Worm (Caenorhabditis elegans) whole organism, L3 larva: Measurements from ENCODE around the gene C02B10.4.

Experiments used
- R02D3.7 ChIP-seq: fragments of 150-350 bp; optimal IDR thresholded peaks from 2 replicates; lab custom pipeline; 2014; ENCODE audit warnings: missing biosample characterization, missing genetic modification characterization
- ZK546.5 ChIP-seq: sonication (generic microtip); optimal IDR thresholded peaks from 2 replicates; lab custom pipeline; 2017; ENCODE audit warnings: missing biosample characterization, missing genetic modification characterization
- aly-2 ChIP-seq: fragments of 150-350 bp; optimal IDR thresholded peaks from 2 replicates; lab custom pipeline; 2014; ENCODE audit warnings: missing biosample characterization, missing genetic modification characterization
- ama-1 ChIP-seq: fragments of 150-350 bp; optimal IDR thresholded peaks from 2 replicates; lab custom pipeline; 2018
- ceh-16 ChIP-seq: sonication (generic microtip); optimal IDR thresholded peaks from 2 replicates; lab custom pipeline; 2017; ENCODE audit warnings: missing biosample characterization, missing genetic modification characterization
- ceh-28 ChIP-seq: fragments of 150-350 bp; optimal IDR thresholded peaks from 2 replicates; lab custom pipeline; 2014; ENCODE audit warnings: missing biosample characterization, missing genetic modification reagents, missing genetic modification characterization
- ceh-82 ChIP-seq: fragments of 150-350 bp; optimal IDR thresholded peaks from 2 replicates; lab custom pipeline; 2014; ENCODE audit warnings: missing biosample characterization, missing genetic modification characterization
- ceh-9 ChIP-seq: sonication (generic microtip); optimal IDR thresholded peaks from 2 replicates; lab custom pipeline; 2018; ENCODE audit warnings: missing biosample characterization, missing genetic modification characterization
- egl-5 ChIP-seq: fragments of 150-350 bp; optimal IDR thresholded peaks from 2 replicates; lab custom pipeline; 2017; ENCODE audit warnings: missing biosample characterization, missing genetic modification reagents, missing genetic modification characterization, inconsistent platforms
- elt-1 ChIP-seq: fragments of 150-350 bp; optimal IDR thresholded peaks from 2 replicates; lab custom pipeline; 2014; ENCODE audit warnings: missing biosample characterization, missing genetic modification characterization
- elt-2 ChIP-seq: sonication (generic microtip); optimal IDR thresholded peaks from 2 replicates; lab custom pipeline; 2016; ENCODE audit warnings: missing genetic modification reagents, mild to moderate bottlenecking, missing genetic modification characterization, missing compliant biosample characterization
- elt-3 ChIP-seq, 3 experiments: fragments of 150-350 bp in 1 of 3; sonication (generic microtip) in 2 of 3; optimal IDR thresholded peaks; 2 replicates in 2 of 3; 4 replicates in 1 of 3; lab custom pipeline; 2014 to 2017; ENCODE audit warnings: missing biosample characterization in 3 of 3, missing genetic modification characterization in 3 of 3
- eor-1 ChIP-seq, 2 experiments: fragments of 150-350 bp; optimal IDR thresholded peaks; 2 replicates each; lab custom pipeline; 2014 to 2018; ENCODE audit warnings: missing biosample characterization in 2 of 2, missing genetic modification characterization in 2 of 2
- fkh-10 ChIP-seq: sonication (generic microtip); optimal IDR thresholded peaks from 2 replicates; lab custom pipeline; 2017; ENCODE audit warnings: missing biosample characterization, missing genetic modification reagents, missing genetic modification characterization
- fkh-2 ChIP-seq: fragments of 150-350 bp; optimal IDR thresholded peaks from 2 replicates; lab custom pipeline; 2014; ENCODE audit warnings: missing biosample characterization, missing genetic modification reagents, missing genetic modification characterization
- hmg-11 ChIP-seq: sonication (generic microtip); optimal IDR thresholded peaks from 2 replicates; lab custom pipeline; 2016; ENCODE audit warnings: missing genetic modification characterization, missing compliant biosample characterization
- lin-15B ChIP-seq: fragments of 150-350 bp; optimal IDR thresholded peaks from 2 replicates; lab custom pipeline; 2014; ENCODE audit warnings: missing biosample characterization, missing genetic modification characterization
- lin-39 ChIP-seq: fragments of 150-350 bp; optimal IDR thresholded peaks from 2 replicates; lab custom pipeline; 2018; ENCODE audit warnings: missing biosample characterization, missing genetic modification reagents, missing genetic modification characterization
- lsy-12 ChIP-seq: sonication (generic microtip); optimal IDR thresholded peaks from 2 replicates; lab custom pipeline; 2016; ENCODE audit warnings: mild to moderate bottlenecking, missing genetic modification characterization, missing compliant biosample characterization
- mdl-1 ChIP-seq: fragments of 150-350 bp; optimal IDR thresholded peaks from 2 replicates; lab custom pipeline; 2014; ENCODE audit warnings: missing biosample characterization, missing genetic modification characterization
- mml-1 ChIP-seq: fragments of 150-350 bp; sonication (generic microtip); optimal IDR thresholded peaks from 3 replicates; lab custom pipeline; 2014; ENCODE audit warnings: missing biosample characterization, missing genetic modification characterization
- nfya-1 ChIP-seq: sonication (generic microtip); optimal IDR thresholded peaks from 2 replicates; lab custom pipeline; 2017; ENCODE audit warnings: missing genetic modification characterization, mild to moderate bottlenecking, missing compliant biosample characterization, antibody characterized with exemption, moderate library complexity; ENCODE audit not compliant: insufficient read depth
- nhr-11 ChIP-seq: fragments of 150-350 bp; optimal IDR thresholded peaks from 2 replicates; lab custom pipeline; 2014; ENCODE audit warnings: missing biosample characterization, missing genetic modification characterization
- nhr-12 ChIP-seq: fragments of 150-350 bp; optimal IDR thresholded peaks from 2 replicates; lab custom pipeline; 2014; ENCODE audit warnings: missing biosample characterization, missing genetic modification characterization
- nhr-23 ChIP-seq: fragments of 150-350 bp; optimal IDR thresholded peaks from 2 replicates; lab custom pipeline; 2014; ENCODE audit warnings: missing biosample characterization, missing genetic modification reagents, missing genetic modification characterization
- nhr-25 ChIP-seq: sonication (generic microtip); optimal IDR thresholded peaks from 2 replicates; lab custom pipeline; 2017; ENCODE audit warnings: missing biosample characterization, missing genetic modification characterization
- nhr-28 ChIP-seq: fragments of 150-350 bp; optimal IDR thresholded peaks from 2 replicates; lab custom pipeline; 2014; ENCODE audit warnings: missing biosample characterization, missing genetic modification characterization
- nhr-43 ChIP-seq: sonication (generic microtip); optimal IDR thresholded peaks from 2 replicates; lab custom pipeline; 2016; ENCODE audit warnings: mild to moderate bottlenecking, missing genetic modification characterization, missing compliant biosample characterization; ENCODE audit not compliant: poor library complexity, severe bottlenecking
- nhr-67 ChIP-seq: fragments of 150-350 bp; optimal IDR thresholded peaks from 2 replicates; lab custom pipeline; 2014; ENCODE audit warnings: missing biosample characterization, missing genetic modification characterization
- nhr-76 ChIP-seq: fragments of 150-350 bp; sonication (generic microtip); optimal IDR thresholded peaks from 5 replicates; lab custom pipeline; 2014; ENCODE audit warnings: missing biosample characterization, missing genetic modification characterization
- pqm-1 ChIP-seq: fragments of 150-350 bp; optimal IDR thresholded peaks from 2 replicates; lab custom pipeline; 2017; ENCODE audit warnings: missing biosample characterization, missing genetic modification characterization, inconsistent platforms
- skn-1 ChIP-seq: fragments of 150-350 bp; optimal IDR thresholded peaks from 2 replicates; lab custom pipeline; 2014; ENCODE audit warnings: missing biosample characterization, missing genetic modification characterization
- snpc-4 ChIP-seq: fragments of 150-350 bp; optimal IDR thresholded peaks from 2 replicates; lab custom pipeline; 2014; ENCODE audit warnings: missing biosample characterization, missing genetic modification characterization
- unc-39 ChIP-seq: sonication (generic microtip); optimal IDR thresholded peaks from 4 replicates; lab custom pipeline; 2017; ENCODE audit warnings: missing biosample characterization, missing genetic modification characterization
- zag-1 ChIP-seq: fragments of 150-350 bp; optimal IDR thresholded peaks from 2 replicates; lab custom pipeline; 2014; ENCODE audit warnings: missing biosample characterization, missing genetic modification characterization
- ztf-4 ChIP-seq: fragments of 150-350 bp; optimal IDR thresholded peaks from 2 replicates; lab custom pipeline; 2014; ENCODE audit warnings: missing biosample characterization, missing genetic modification characterization

Gene C02B10.4

ce11 chrIV:5121995-5122394, 30.6 kb downstream of the C02B10.4 start, which contains the start of gene tkr-3:
TSS of gene tkr-3 (minus strand) at chrIV:5122095.
- no peak for TF ChIP-seq nhr-11 (tag; lab: Kevin White, UChicago)
- TF ChIP-seq nhr-76 (tag; lab: Kevin White, UChicago), result no peak
- no peak for TF ChIP-seq mml-1 (tag; lab: Kevin White, UChicago)
- no peak for TF ChIP-seq nhr-12
- no peak for TF ChIP-seq lin-15B (tag; lab: Kevin White, UChicago)
- no peak for TF ChIP-seq aly-2 (tag; lab: Kevin White, UChicago)
- TF ChIP-seq fkh-2, result no peak
- TF ChIP-seq ceh-16 (tag; lab: Kevin White, UChicago), result no peak
- TF ChIP-seq elt-1 (tag; lab: Kevin White, UChicago), result no peak
- TF ChIP-seq ZK546.5 (tag; lab: Kevin White, UChicago), result no peak

- TF ChIP-seq elt-3 (tag; optimal IDR thresholded peaks at IDR 0.05; lab: Kevin White, UChicago) (peak in 2 of 3 experiments; percentile 43 to 80), nhr-11 (tag; lab: Kevin White, UChicago) (no peak), elt-2 (tag; lab: Kevin White, UChicago) (peak; percentile 1), mml-1 (tag; lab: Kevin White, UChicago) (no peak), nhr-23 (tag; lab: Kevin White, UChicago) (peak; percentile 36)
These were observed 40.4 kb downstream of the C02B10.4 start for ce11 chrIV:5131781-5132180.

- peak; percentile 69 for TF ChIP-seq nhr-23 (tag; lab: Kevin White, UChicago)
- TF ChIP-seq mdl-1 (tag; lab: Kevin White, UChicago), result no peak
- TF ChIP-seq elt-3 (tag; optimal IDR thresholded peaks at IDR 0.05; lab: Kevin White, UChicago), result peak in 1 of 3 experiments; percentile 11
- no peak for TF ChIP-seq nhr-12
- peak; percentile 1 for TF ChIP-seq lsy-12 (tag; lab: Kevin White, UChicago)
- TF ChIP-seq ceh-28 (tag; lab: Kevin White, UChicago), result peak; percentile 21
- no peak for TF ChIP-seq eor-1 (tag; optimal IDR thresholded peaks at IDR 0.05; lab: Kevin White, UChicago)
- TF ChIP-seq pqm-1 (tag; lab: Kevin White, UChicago), result peak; percentile 68
- peak; percentile 46 for TF ChIP-seq nfya-1 (tag; lab: Kevin White, UChicago)
- peak; percentile 39 for TF ChIP-seq elt-2 (tag; lab: Kevin White, UChicago)
- no peak for TF ChIP-seq ZK546.5 (tag; lab: Kevin White, UChicago)
- TF ChIP-seq skn-1 (tag; lab: Kevin White, UChicago), result no peak
- no peak for TF ChIP-seq lin-15B (tag; lab: Kevin White, UChicago)
- TF ChIP-seq R02D3.7 (tag; lab: Kevin White, UChicago), result no peak
- peak; percentile 15 for TF ChIP-seq egl-5 (tag; lab: Kevin White, UChicago)
- TF ChIP-seq zag-1, result no peak
- TF ChIP-seq nhr-28, result no peak
- TF ChIP-seq, all 47 proteins: peak for 8
These were observed 42.5 kb downstream of the C02B10.4 start for ce11 chrIV:5133791-5134370.

ce11 chrIV:5134798-5135197, 43.4 kb downstream of the C02B10.4 start:
- no peak for TF ChIP-seq ceh-82 (tag; lab: Kevin White, UChicago)
- TF ChIP-seq ceh-9, result no peak
- TF ChIP-seq aly-2 (tag; lab: Kevin White, UChicago), result no peak
- TF ChIP-seq elt-3 (tag; optimal IDR thresholded peaks at IDR 0.05; lab: Kevin White, UChicago), result no peak
- no peak for TF ChIP-seq ztf-4 (tag; lab: Kevin White, UChicago)
- TF ChIP-seq nhr-25 (tag; lab: Kevin White, UChicago), result peak; percentile 59
- TF ChIP-seq nhr-28, result no peak
- peak; percentile 5 for TF ChIP-seq ama-1 (lab: Kevin White, UChicago)
- TF ChIP-seq nhr-12, result no peak
- TF ChIP-seq unc-39 (tag; lab: Kevin White, UChicago), result no peak
- TF ChIP-seq nhr-23 (tag; lab: Kevin White, UChicago), result peak; percentile 25

- TF ChIP-seq nhr-23 (tag; lab: Kevin White, UChicago), result peak; percentile 63
- no peak for TF ChIP-seq ama-1 (lab: Kevin White, UChicago)
- TF ChIP-seq nhr-25 (tag; lab: Kevin White, UChicago), result peak; percentile 41
These were observed 45.1 kb downstream of the C02B10.4 start for ce11 chrIV:5136523-5136922.

- no peak for TF ChIP-seq elt-1 (tag; lab: Kevin White, UChicago)
- peak; percentile 90 for TF ChIP-seq fkh-10 (GFP tag; lab: Kevin White, UChicago)
- TF ChIP-seq ama-1 (lab: Kevin White, UChicago), result peak; percentile 13
- TF ChIP-seq snpc-4, result no peak
- no peak for TF ChIP-seq aly-2 (tag; lab: Kevin White, UChicago)
- peak; percentile 43 for TF ChIP-seq nfya-1 (tag; lab: Kevin White, UChicago)
- no peak for TF ChIP-seq ceh-16 (tag; lab: Kevin White, UChicago)
- no peak for TF ChIP-seq skn-1 (tag; lab: Kevin White, UChicago)
- no peak for TF ChIP-seq nhr-28
- TF ChIP-seq R02D3.7 (tag; lab: Kevin White, UChicago), result no peak
- no peak for TF ChIP-seq pqm-1 (tag; lab: Kevin White, UChicago)
- peak; percentile 43 for TF ChIP-seq lin-39
- TF ChIP-seq elt-2 (tag; lab: Kevin White, UChicago), result no peak
- TF ChIP-seq nhr-67 (tag; lab: Kevin White, UChicago), result no peak
- no peak for TF ChIP-seq zag-1
- TF ChIP-seq unc-39 (tag; lab: Kevin White, UChicago), result no peak
- TF ChIP-seq nhr-11 (tag; lab: Kevin White, UChicago), result no peak
- no peak for TF ChIP-seq nhr-43 (tag; lab: Kevin White, UChicago)
- TF ChIP-seq hmg-11 (tag; lab: Kevin White, UChicago), result no peak
These were observed 46.4 kb downstream of the C02B10.4 start for ce11 chrIV:5137809-5138208.
